Worm (Caenorhabditis elegans): ENCODE data around the gene pgp-9.

The pgp-9 gene

ce11 chrV:17728757-17729156, 26.9 kb upstream of the pgp-9 start (continued):
- peak; percentile 74 for TF ChIP-seq rnt-1 (tag; optimal IDR thresholded peaks at IDR 0.05)
- TF ChIP-seq fkh-10 (GFP tag; optimal IDR thresholded peaks at IDR 0.05) = no peak
- TF ChIP-seq jun-1 (tag; optimal IDR thresholded peaks at IDR 0.05) = no peak
- no peak for TF ChIP-seq isw-1 (GFP tag; IDR thresholded peaks at IDR 0.05)
- no peak for TF ChIP-seq nhr-237 (tag; optimal IDR thresholded peaks at IDR 0.05)
- no peak for TF ChIP-seq fos-1 (tag; optimal IDR thresholded peaks at IDR 0.05)
- no peak for TF ChIP-seq pag-3 (tag; optimal IDR thresholded peaks at IDR 0.05; ENCODE audit: borderline replicate concordance, insufficient read depth)
- no peak for TF ChIP-seq dpl-1 (GFP tag; optimal IDR thresholded peaks at IDR 0.05)
- no peak for TF ChIP-seq sox-4 (tag; optimal IDR thresholded peaks at IDR 0.05)
- TF ChIP-seq blmp-1 (tag; optimal IDR thresholded peaks at IDR 0.05) = no peak
- no peak for TF ChIP-seq tlp-1 (tag; optimal IDR thresholded peaks at IDR 0.05)
- no peak for TF ChIP-seq lin-15B (tag; optimal IDR thresholded peaks at IDR 0.05)
- no peak for TF ChIP-seq hpl-2 (GFP tag; optimal IDR thresholded peaks at IDR 0.05)

ce11 chrV:17732516-17732915, 23.2 kb upstream of the pgp-9 start, which contains the start of gene twk-42:
Gene twk-42 (minus strand): TSS chrV:17732616.
- TF ChIP-seq fkh-10 (GFP tag; optimal IDR thresholded peaks at IDR 0.05) (no peak), rnt-1 (tag; optimal IDR thresholded peaks at IDR 0.05) (peak; percentile 29)

ce11 chrV:17739801-17740200, 15.9 kb upstream of the pgp-9 start, which contains the start of gene cutl-4:
Gene cutl-4 (minus strand): TSS chrV:17739901.
- TF ChIP-seq snpc-4 (tag; optimal IDR thresholded peaks at IDR 0.05) = no peak
- no peak for TF ChIP-seq mef-2 (tag; optimal IDR thresholded peaks at IDR 0.05)
- TF ChIP-seq fkh-8 (tag; optimal IDR thresholded peaks at IDR 0.05) = no peak
- TF ChIP-seq unc-62 (GFP tag; optimal IDR thresholded peaks at IDR 0.05) = no peak
- no peak for TF ChIP-seq vab-15 (tag; optimal IDR thresholded peaks at IDR 0.05)
- no peak for TF ChIP-seq elt-2 (tag; optimal IDR thresholded peaks at IDR 0.05)
- TF ChIP-seq blmp-1 (tag; optimal IDR thresholded peaks at IDR 0.05) = no peak
- TF ChIP-seq ceh-82 (tag; optimal IDR thresholded peaks at IDR 0.05) = no peak
- no peak for TF ChIP-seq nhr-77 (tag; optimal IDR thresholded peaks at IDR 0.05)
- no peak for TF ChIP-seq hlh-4 (tag; optimal IDR thresholded peaks at IDR 0.05)
- TF ChIP-seq skn-1 (tag; optimal IDR thresholded peaks at IDR 0.05) = no peak

DNA sequence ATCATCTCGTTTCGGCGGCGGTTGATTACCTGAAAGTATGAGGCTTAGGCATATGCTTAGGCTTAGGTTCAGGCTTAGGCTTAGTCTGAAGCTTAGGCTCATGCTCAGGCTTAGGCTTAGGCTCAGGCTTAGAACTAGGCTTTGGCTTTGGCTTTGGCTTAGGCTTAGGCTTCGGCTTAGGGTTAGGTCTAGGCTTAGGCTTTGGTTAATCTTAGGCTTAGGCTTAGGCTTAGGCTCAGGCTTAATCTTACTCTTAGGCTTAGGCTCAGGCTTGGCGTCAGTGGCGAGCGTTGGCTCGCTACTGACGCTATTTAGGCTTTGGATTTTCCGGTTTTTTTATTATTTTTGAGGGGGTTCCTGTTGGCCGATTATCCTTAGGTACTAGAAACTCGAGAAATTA, 11.9 kb upstream of the pgp-9 start:
- TF ChIP-seq unc-98 (GFP tag; IDR thresholded peaks at IDR 0.05) = no peak
- TF ChIP-seq pag-3 (tag; optimal IDR thresholded peaks at IDR 0.05; ENCODE audit: borderline replicate concordance, insufficient read depth) = no peak
- TF ChIP-seq tlp-1 (tag; optimal IDR thresholded peaks at IDR 0.05) = no peak
- no peak for TF ChIP-seq C04F5.9 (tag; optimal IDR thresholded peaks at IDR 0.05)
- TF ChIP-seq unc-62 (GFP tag; optimal IDR thresholded peaks at IDR 0.05) = no peak
- no peak for TF ChIP-seq xbp-1 (tag; optimal IDR thresholded peaks at IDR 0.05)
- TF ChIP-seq lir-3 (tag; optimal IDR thresholded peaks at IDR 0.05; ENCODE audit: poor library complexity) = no peak
- TF ChIP-seq skn-1 (tag; optimal IDR thresholded peaks at IDR 0.05) = no peak
- no peak for TF ChIP-seq ceh-88 (GFP tag; IDR thresholded peaks at IDR 0.05)
- TF ChIP-seq sox-4 (tag; optimal IDR thresholded peaks at IDR 0.05) = no peak
- TF ChIP-seq mef-2 (tag; optimal IDR thresholded peaks at IDR 0.05) = no peak
- no peak for TF ChIP-seq lin-13 (GFP tag; optimal IDR thresholded peaks at IDR 0.05)
- no peak for TF ChIP-seq irx-1 (tag; optimal IDR thresholded peaks at IDR 0.05)
- no peak for TF ChIP-seq rnt-1 (tag; optimal IDR thresholded peaks at IDR 0.05)
- no peak for TF ChIP-seq nhr-77 (tag; optimal IDR thresholded peaks at IDR 0.05)
- TF ChIP-seq F16B12.6 (tag; optimal IDR thresholded peaks at IDR 0.05) = no peak

ce11 chrV:17746959-17747358, 8.7 kb upstream of the pgp-9 start, which contains the start of gene twk-36:
Gene twk-36 (minus strand): TSS chrV:17747059.
- TF ChIP-seq hlh-17 (GFP tag; optimal IDR thresholded peaks at IDR 0.05; ENCODE audit: borderline replicate concordance) = no peak
- no peak for TF ChIP-seq ama-1 (optimal IDR thresholded peaks at IDR 0.05)
- TF ChIP-seq sptf-1 (tag; optimal IDR thresholded peaks at IDR 0.05) = no peak
- TF ChIP-seq Y116A8C.19 (tag; optimal IDR thresholded peaks at IDR 0.05; ENCODE audit: borderline replicate concordance) = no peak
